Worm (Caenorhabditis elegans) whole organism, early embryonic: ENCODE results near the gene bmk-1.

Experiments used
- B0310.2 ChIP-seq: sonication (generic microtip); optimal IDR thresholded peaks from 2 replicates; lab custom pipeline; 2016; ENCODE audit warnings: mild to moderate bottlenecking, missing genetic modification characterization, missing compliant biosample characterization
- F13C5.2 ChIP-seq: sonication (generic microtip); optimal IDR thresholded peaks from 2 replicates; lab custom pipeline; 2017; ENCODE audit warnings: mild to moderate bottlenecking, missing genetic modification characterization, inconsistent platforms, missing compliant biosample characterization
- ama-1 ChIP-seq: fragments of 150-350 bp; optimal IDR thresholded peaks from 2 replicates; lab custom pipeline; 2014
- ceh-36 ChIP-seq: sonication (generic microtip); optimal IDR thresholded peaks from 2 replicates; lab custom pipeline; 2016; ENCODE audit warnings: missing genetic modification characterization, inconsistent platforms, missing compliant biosample characterization
- flt-1 ChIP-seq: fragments of 200-800 bp; sonication (Bioruptor generic); IDR thresholded peaks from 2 replicates; pipeline ENCODE4 v1.3.6; 2022; ENCODE audit warnings: missing genetic modification characterization, missing compliant biosample characterization
- hmbx-1 ChIP-seq: sonication (generic microtip); optimal IDR thresholded peaks from 2 replicates; lab custom pipeline; 2016; ENCODE audit warnings: mild to moderate bottlenecking, missing genetic modification characterization, missing compliant biosample characterization
- pes-1 ChIP-seq: fragments of 200-800 bp; sonication (Bioruptor generic); IDR thresholded peaks from 2 replicates; pipeline ENCODE4 v1.3.6; 2022; ENCODE audit warnings: missing genetic modification reagents, missing genetic modification characterization, missing compliant biosample characterization
- sea-1 ChIP-seq: fragments of 200-800 bp; sonication (Bioruptor generic); conservative IDR thresholded peaks from 2 replicates; pipeline ENCODE4 v1.3.6; 2022; ENCODE audit warnings: missing genetic modification characterization, missing compliant biosample characterization
- tbx-11 ChIP-seq: fragments of 200-800 bp; sonication (Bioruptor generic); IDR thresholded peaks from 2 replicates; pipeline ENCODE4 v1.3.6; 2022; ENCODE audit warnings: missing genetic modification characterization, missing compliant biosample characterization
- tbx-37 ChIP-seq: fragments of 200-800 bp; sonication (Bioruptor generic); conservative IDR thresholded peaks from 2 replicates; pipeline ENCODE4 v1.3.6; 2022; ENCODE audit warnings: missing genetic modification reagents, missing genetic modification characterization, missing compliant biosample characterization
- tra-4 ChIP-seq: sonication (generic microtip); optimal IDR thresholded peaks from 2 replicates; lab custom pipeline; 2017; ENCODE audit warnings: missing genetic modification characterization, missing compliant biosample characterization

DNA sequence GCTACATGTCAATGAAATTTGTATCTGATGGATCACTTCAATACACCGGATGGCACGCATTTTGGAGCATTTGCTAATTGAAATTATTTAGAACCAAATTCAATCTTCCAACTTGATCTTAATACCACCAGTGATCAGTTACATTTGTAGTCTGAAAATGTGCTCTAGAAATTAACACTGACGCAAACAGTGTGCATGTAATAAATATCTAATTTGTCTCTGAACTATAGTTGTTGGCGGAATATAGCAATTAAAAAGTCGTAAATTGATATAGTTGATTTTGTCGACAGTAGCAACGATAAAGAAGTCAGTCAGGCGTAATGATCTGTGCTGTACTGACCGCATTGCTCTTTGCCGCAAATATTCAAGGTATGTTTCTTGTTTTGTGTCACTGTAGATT, 15.4 kb upstream of the bmk-1 start, which contains the start of gene clec-227:
- no peak for TF ChIP-seq sea-1 (GFP tag; lab: Robert Waterston, UW)
- TF ChIP-seq tra-4 = no peak
- no peak for TF ChIP-seq pes-1 (GFP tag; lab: Robert Waterston, UW)
- TF ChIP-seq tbx-37 = no peak
- TF ChIP-seq ama-1 = no peak
- no peak for TF ChIP-seq ceh-36 (tag; lab: Kevin White, UChicago)
- no peak for TF ChIP-seq tbx-11 (GFP tag; lab: Robert Waterston, UW)
- no peak for TF ChIP-seq hmbx-1
- TF ChIP-seq flt-1 (GFP tag; lab: Robert Waterston, UW) = no peak
- TF ChIP-seq F13C5.2 (tag; lab: Kevin White, UChicago) = no peak
- no peak for TF ChIP-seq B0310.2 (tag; lab: Kevin White, UChicago)
